Fruit fly (Drosophila melanogaster): Measurements from ENCODE around the gene Ets96B.

The Ets96B gene

dm6 chr3R:24771273-24772231, 16.3 kb upstream of the Ets96B start, which contains the start of gene CG42331 (continued):
- TF ChIP-seq ab (GFP tag; optimal IDR thresholded peaks at IDR 0.05) (no peak), abd-A (tag; optimal IDR thresholded peaks at IDR 0.05) (peak; percentile 31), CG17186 (GFP tag; optimal IDR thresholded peaks at IDR 0.05) (no peak), klu (GFP tag; IDR thresholded peaks at IDR 0.05) (peak; percentile 64), Pdp1 (GFP tag; optimal IDR thresholded peaks at IDR 0.05) (peak; percentile 45 to 48), CG8924 (tag; optimal IDR thresholded peaks at IDR 0.05) (peak; percentile 62), CG12391 (tag; optimal IDR thresholded peaks at IDR 0.05) (peak; percentile 46), E2f1 (GFP tag; IDR thresholded peaks at IDR 0.05) (no peak; the same call in 1 of the 2 replicates), cas (GFP tag; IDR thresholded peaks at IDR 0.05) (no peak), Dll (GFP tag; IDR thresholded peaks at IDR 0.05; ENCODE audit: partially characterized antibody) (no peak), CG10959 (GFP tag; IDR thresholded peaks at IDR 0.05) (no peak), CG11085 (GFP tag; IDR thresholded peaks at IDR 0.05) (no peak), Mes4 (GFP tag; optimal IDR thresholded peaks at IDR 0.05) (no peak), hkb (optimal IDR thresholded peaks at IDR 0.05) (no peak), hkb (GFP tag; IDR thresholded peaks at IDR 0.05) (peak; percentile 61), CG3407 (GFP tag; optimal IDR thresholded peaks at IDR 0.05) (no peak), CG6813 (GFP tag; optimal IDR thresholded peaks at IDR 0.05) (peak; percentile 38), bsh (GFP tag; optimal IDR thresholded peaks at IDR 0.05) (peak in 1 of 2 experiments; percentile 42), CG12299 (tag; optimal IDR thresholded peaks at IDR 0.05) (no peak), Meics (GFP tag; optimal IDR thresholded peaks at IDR 0.05) (peak; percentile 63), CG1233 (GFP tag; optimal IDR thresholded peaks at IDR 0.05) (peak; percentile 31), CG16815 (GFP tag; optimal IDR thresholded peaks at IDR 0.05) (no peak), CG1832 (GFP tag; optimal IDR thresholded peaks at IDR 0.05) (no peak), Fer3 (tag; optimal IDR thresholded peaks at IDR 0.05) (peak; percentile 60), CkIIα-i1 (GFP tag; IDR thresholded peaks at IDR 0.05) (no peak), peb (GFP tag; IDR thresholded peaks at IDR 0.05) (no peak), Adf1 (GFP tag; IDR thresholded peaks at IDR 0.05) (peak; percentile 71), GATAe (GFP tag; conservative IDR thresholded peaks at IDR 0.05) (peak; percentile 55; the same call in 1 of the 2 replicates), kah (GFP tag; optimal IDR thresholded peaks at IDR 0.05) (no peak), tna (GFP tag; IDR thresholded peaks at IDR 0.05; ENCODE audit: partially characterized antibody) (no peak), vnd (GFP tag; IDR thresholded peaks at IDR 0.05; ENCODE audit: partially characterized antibody) (no peak), CG18011 (GFP tag; optimal IDR thresholded peaks at IDR 0.05) (no peak), dan (GFP tag; IDR thresholded peaks at IDR 0.05) (no peak), Chrac-16 (GFP tag; optimal IDR thresholded peaks at IDR 0.05) (peak; percentile 1), Lhr (GFP tag; optimal IDR thresholded peaks at IDR 0.05) (no peak), cato (GFP tag; optimal IDR thresholded peaks at IDR 0.05; ENCODE audit: borderline replicate concordance) (peak; percentile 26), Fer2 (tag; optimal IDR thresholded peaks at IDR 0.05) (no peak), NfI (GFP tag; optimal IDR thresholded peaks at IDR 0.05) (peak; percentile 38), Dref (GFP tag; IDR thresholded peaks at IDR 0.05) (no peak), HmgZ (tag; optimal IDR thresholded peaks at IDR 0.05) (peak; percentile 54), nerfin-1 (tag; optimal IDR thresholded peaks at IDR 0.05) (peak; percentile 34), Tbp (GFP tag; optimal IDR thresholded peaks at IDR 0.05) (no peak), hb (GFP tag; IDR thresholded peaks at IDR 0.05; ENCODE audit: partially characterized antibody) (no peak), CG15073 (GFP tag; optimal IDR thresholded peaks at IDR 0.05) (no peak), CG18619 (GFP tag; optimal IDR thresholded peaks at IDR 0.05) (peak; percentile 67), salm (tag; optimal IDR thresholded peaks at IDR 0.05) (peak; percentile 52), chif (GFP tag; optimal IDR thresholded peaks at IDR 0.05) (peak; percentile 45 to 51), CG31365 (tag; optimal IDR thresholded peaks at IDR 0.05) (no peak)
